Fruit fly (Drosophila melanogaster) whole organism, embryonic: Measurements from ENCODE around the gene Zyx.

Experiments
- Ada2b ChIP-seq: fragments of 200-800 bp; sonication (Bioruptor generic); IDR thresholded peaks from 2 replicates; pipeline ENCODE4 v1.3.6; 2022; ENCODE audit warnings: missing biosample characterization, missing genetic modification characterization
- CG1024 ChIP-seq: fragments of 200-800 bp; sonication (Bioruptor generic); IDR thresholded peaks from 2 replicates; pipeline ENCODE4 v1.3.6; 2022; ENCODE audit warnings: missing biosample characterization, missing genetic modification characterization
- CG11560 ChIP-seq: fragments of 200-800 bp; sonication (Bioruptor generic); IDR thresholded peaks from 3 replicates; pipeline ENCODE4 v1.3.6; 2022; ENCODE audit warnings: missing biosample characterization, missing genetic modification characterization
- CG12219 ChIP-seq: fragments of 200-800 bp; sonication (Bioruptor generic); optimal IDR thresholded peaks from 3 replicates; lab custom pipeline; 2018; ENCODE audit warnings: missing biosample characterization, mild to moderate bottlenecking, missing genetic modification characterization
- CG12299 ChIP-seq: fragments of 200-800 bp; sonication (Bioruptor generic); optimal IDR thresholded peaks from 2 replicates; lab custom pipeline; 2018; ENCODE audit warnings: missing biosample characterization, mild to moderate bottlenecking, missing genetic modification characterization
- CG12659 ChIP-seq: fragments of 200-800 bp; sonication (Bioruptor generic); optimal IDR thresholded peaks from 3 replicates; lab custom pipeline; 2017; ENCODE audit warnings: mild to moderate bottlenecking, missing biosample characterization, missing genetic modification reagents, missing genetic modification characterization
- CG13287 ChIP-seq: fragments of 200-800 bp; sonication (Bioruptor generic); IDR thresholded peaks from 2 replicates; pipeline ENCODE4 v1.3.6; 2022; ENCODE audit warnings: missing biosample characterization, missing genetic modification characterization; ENCODE audit not compliant: partially characterized antibody
- CG13296 ChIP-seq: fragments of 200-800 bp; sonication (Bioruptor generic); optimal IDR thresholded peaks from 3 replicates; lab custom pipeline; 2018; ENCODE audit warnings: missing biosample characterization, mild to moderate bottlenecking, missing genetic modification characterization
- CG13894 ChIP-seq: fragments of 200-800 bp; sonication (Bioruptor generic); optimal IDR thresholded peaks from 3 replicates; lab custom pipeline; 2018; ENCODE audit warnings: missing biosample characterization, mild to moderate bottlenecking, missing genetic modification characterization, moderate library complexity
- CG14014 ChIP-seq: fragments of 200-800 bp; sonication (Bioruptor generic); IDR thresholded peaks from 2 replicates; pipeline ENCODE4 v1.3.6; 2022; ENCODE audit warnings: missing biosample characterization, missing genetic modification characterization
- CG16815 ChIP-seq: fragments of 200-800 bp; sonication (Bioruptor generic); optimal IDR thresholded peaks from 3 replicates; lab custom pipeline; 2017; ENCODE audit warnings: missing biosample characterization, mild to moderate bottlenecking, missing genetic modification characterization
- CG17328 ChIP-seq: fragments of 200-800 bp; sonication (Bioruptor generic); IDR thresholded peaks from 2 replicates; pipeline ENCODE4 v1.3.6; 2022; ENCODE audit warnings: missing biosample characterization, missing genetic modification characterization
- CG17361 ChIP-seq: fragments of 200-800 bp; sonication (Bioruptor generic); IDR thresholded peaks from 3 replicates; pipeline ENCODE4 v1.3.6; 2022; ENCODE audit warnings: missing biosample characterization, missing genetic modification characterization
- CG18262 ChIP-seq: fragments of 200-800 bp; optimal IDR thresholded peaks from 3 replicates; lab custom pipeline; 2019; ENCODE audit warnings: missing biosample characterization, mild to moderate bottlenecking, missing genetic modification characterization, moderate library complexity
- CG2712 ChIP-seq: fragments of 200-800 bp; optimal IDR thresholded peaks from 3 replicates; lab custom pipeline; 2019; ENCODE audit warnings: missing biosample characterization, mild to moderate bottlenecking, missing genetic modification characterization, moderate library complexity
- CG30431 ChIP-seq: fragments of 200-800 bp; sonication (Bioruptor generic); optimal IDR thresholded peaks from 2 replicates; lab custom pipeline; 2017; ENCODE audit warnings: missing biosample characterization, missing genetic modification characterization
- CG3281 ChIP-seq: fragments of 200-800 bp; sonication (Bioruptor generic); optimal IDR thresholded peaks from 3 replicates; lab custom pipeline; 2017; ENCODE audit warnings: missing biosample characterization, mild to moderate bottlenecking, missing genetic modification characterization
- CG33213 ChIP-seq: fragments of 200-800 bp; sonication (Bioruptor generic); optimal IDR thresholded peaks from 3 replicates; lab custom pipeline; 2016; ENCODE audit warnings: missing biosample characterization, missing genetic modification characterization
- CG7839 ChIP-seq: fragments of 200-800 bp; sonication (Bioruptor generic); optimal IDR thresholded peaks from 3 replicates; lab custom pipeline; 2018; ENCODE audit warnings: missing biosample characterization, mild to moderate bottlenecking, missing genetic modification characterization, moderate library complexity
- CG8944 ChIP-seq: fragments of 200-800 bp; sonication (Bioruptor generic); optimal IDR thresholded peaks from 3 replicates; lab custom pipeline; 2016; ENCODE audit warnings: missing biosample characterization, missing genetic modification characterization
- CG9876 ChIP-seq: fragments of 200-800 bp; sonication (Bioruptor generic); optimal IDR thresholded peaks from 2 replicates; lab custom pipeline; 2016; ENCODE audit warnings: missing biosample characterization, missing genetic modification characterization
- CTCF ChIP-seq: fragments of 200-800 bp; sonication (Bioruptor generic); optimal IDR thresholded peaks from 2 replicates; lab custom pipeline; 2017; ENCODE audit warnings: missing biosample characterization, mild to moderate bottlenecking, missing genetic modification characterization, moderate library complexity
- CoRest ChIP-seq: fragments of 200-800 bp; sonication (Bioruptor generic); optimal IDR thresholded peaks from 3 replicates; lab custom pipeline; 2018; ENCODE audit warnings: missing biosample characterization, mild to moderate bottlenecking, missing genetic modification characterization, moderate library complexity
- CrebB ChIP-seq: fragments of 200-800 bp; sonication (Bioruptor generic); optimal IDR thresholded peaks from 3 replicates; lab custom pipeline; 2018; ENCODE audit warnings: missing biosample characterization, mild to moderate bottlenecking, missing genetic modification characterization
- Dad ChIP-seq: fragments of 200-800 bp; sonication (Bioruptor generic); optimal IDR thresholded peaks from 3 replicates; lab custom pipeline; 2016; ENCODE audit warnings: missing biosample characterization, missing genetic modification characterization
- Dp ChIP-seq: fragments of 200-800 bp; sonication (Bioruptor generic); optimal IDR thresholded peaks from 2 replicates; lab custom pipeline; 2018; ENCODE audit warnings: missing biosample characterization, mild to moderate bottlenecking, missing genetic modification characterization, moderate library complexity
- Dref ChIP-seq: fragments of 200-800 bp; sonication (Bioruptor generic); IDR thresholded peaks from 2 replicates; pipeline ENCODE4 v1.3.6; 2022; ENCODE audit warnings: missing biosample characterization, missing genetic modification characterization
- HLH54F ChIP-seq: fragments of 200-800 bp; sonication (Bioruptor generic); optimal IDR thresholded peaks from 3 replicates; lab custom pipeline; 2016; ENCODE audit warnings: missing biosample characterization, missing genetic modification characterization
- Kr ChIP-seq: fragments of 200-800 bp; sonication (Bioruptor generic); optimal IDR thresholded peaks from 2 replicates; lab custom pipeline; 2017; ENCODE audit warnings: missing biosample characterization, mild to moderate bottlenecking, missing genetic modification characterization
- Oli ChIP-seq: fragments of 200-800 bp; sonication (Bioruptor generic); optimal IDR thresholded peaks from 2 replicates; lab custom pipeline; 2018; ENCODE audit warnings: missing biosample characterization, mild to moderate bottlenecking, missing genetic modification characterization, moderate library complexity
- PHDP ChIP-seq: fragments of 200-800 bp; sonication (Bioruptor generic); optimal IDR thresholded peaks from 3 replicates; lab custom pipeline; 2018; ENCODE audit warnings: missing biosample characterization, mild to moderate bottlenecking, missing genetic modification characterization, moderate library complexity
- Vsx1 ChIP-seq: fragments of 200-800 bp; sonication (Bioruptor generic); optimal IDR thresholded peaks from 2 replicates; lab custom pipeline; 2017; ENCODE audit warnings: missing biosample characterization, mild to moderate bottlenecking, missing genetic modification characterization, missing genetic modification reagents
- YL-1 ChIP-seq: fragments of 200-800 bp; sonication (Bioruptor generic); optimal IDR thresholded peaks from 3 replicates; lab custom pipeline; 2017; ENCODE audit warnings: missing biosample characterization, mild to moderate bottlenecking, missing genetic modification characterization
- amos ChIP-seq: fragments of 200-800 bp; sonication (Bioruptor generic); IDR thresholded peaks from 2 replicates; pipeline ENCODE4 v1.3.6; 2022; ENCODE audit warnings: missing biosample characterization, missing genetic modification characterization; ENCODE audit not compliant: partially characterized antibody
- ash1 ChIP-seq: fragments of 200-800 bp; sonication (Bioruptor generic); optimal IDR thresholded peaks from 2 replicates; lab custom pipeline; 2018; ENCODE audit warnings: missing biosample characterization, mild to moderate bottlenecking, missing genetic modification characterization
- az2 ChIP-seq: fragments of 200-800 bp; sonication (Bioruptor generic); optimal IDR thresholded peaks from 3 replicates; lab custom pipeline; 2016; ENCODE audit warnings: missing biosample characterization, missing genetic modification characterization
- crc ChIP-seq: fragments of 200-800 bp; sonication (Bioruptor generic); optimal IDR thresholded peaks from 2 replicates; lab custom pipeline; 2016; ENCODE audit warnings: missing biosample characterization, missing genetic modification characterization
- eve ChIP-seq, 2 experiments: fragments of >200 bp; optimal IDR thresholded peaks; 2 replicates each; lab custom pipeline; 2017; ENCODE audit warnings: missing biosample characterization in 2 of 2, missing genetic modification characterization in 2 of 2
- gcm ChIP-seq: fragments of 200-800 bp; sonication (Bioruptor generic); optimal IDR thresholded peaks from 2 replicates; lab custom pipeline; 2019; ENCODE audit warnings: missing biosample characterization, mild to moderate bottlenecking, missing genetic modification characterization, moderate library complexity
- gfzf ChIP-seq: fragments of 200-800 bp; sonication (Bioruptor generic); optimal IDR thresholded peaks from 2 replicates; lab custom pipeline; 2016; ENCODE audit warnings: missing biosample characterization, mild to moderate bottlenecking, missing genetic modification characterization, moderate library complexity
- hth ChIP-seq: fragments of >200 bp; optimal IDR thresholded peaks from 2 replicates; lab custom pipeline; 2017; ENCODE audit warnings: inconsistent platforms
- lab ChIP-seq: fragments of 200-800 bp; sonication (Bioruptor generic); optimal IDR thresholded peaks from 3 replicates; lab custom pipeline; 2017; ENCODE audit warnings: missing biosample characterization, missing genetic modification characterization, mild to moderate bottlenecking, moderate library complexity, missing genetic modification reagents
- luna ChIP-seq: fragments of 200-800 bp; sonication (Bioruptor generic); optimal IDR thresholded peaks from 2 replicates; lab custom pipeline; 2016; ENCODE audit warnings: missing biosample characterization, missing genetic modification characterization
- nau ChIP-seq: fragments of 200-800 bp; sonication (Bioruptor generic); optimal IDR thresholded peaks from 3 replicates; lab custom pipeline; 2017; ENCODE audit warnings: missing biosample characterization, mild to moderate bottlenecking, missing genetic modification characterization, missing genetic modification reagents
- nmo ChIP-seq: fragments of 200-800 bp; sonication (Bioruptor generic); optimal IDR thresholded peaks from 2 replicates; lab custom pipeline; 2018; ENCODE audit warnings: missing biosample characterization, mild to moderate bottlenecking, missing genetic modification characterization, moderate library complexity
- p53 ChIP-seq: fragments of 200-800 bp; sonication (Bioruptor generic); optimal IDR thresholded peaks from 2 replicates; lab custom pipeline; 2016; ENCODE audit warnings: missing biosample characterization, missing genetic modification characterization
- pb ChIP-seq: fragments of 200-800 bp; sonication (Bioruptor generic); optimal IDR thresholded peaks from 3 replicates; lab custom pipeline; 2016; ENCODE audit warnings: missing biosample characterization, missing genetic modification characterization
- psq ChIP-seq: fragments of 200-800 bp; sonication (Bioruptor generic); optimal IDR thresholded peaks from 2 replicates; lab custom pipeline; 2017; ENCODE audit warnings: missing biosample characterization, missing genetic modification characterization
- ro ChIP-seq: fragments of 200-800 bp; sonication (Bioruptor generic); IDR thresholded peaks from 2 replicates; pipeline ENCODE4 v1.3.6; 2022; ENCODE audit warnings: missing biosample characterization, missing genetic modification characterization
- unc-4 ChIP-seq: fragments of 200-800 bp; sonication (Bioruptor generic); IDR thresholded peaks from 2 replicates; pipeline ENCODE4 v1.3.6; 2022; ENCODE audit warnings: missing biosample characterization, missing genetic modification characterization; ENCODE audit not compliant: partially characterized antibody
- wor ChIP-seq: fragments of 200-800 bp; sonication (Bioruptor generic); IDR thresholded peaks from 2 replicates; pipeline ENCODE4 v1.3.6; 2022; ENCODE audit warnings: missing biosample characterization, missing genetic modification characterization

Zyx gene

dm6 chr4:1053653-1054163 is 11.1 kb downstream of the Zyx start, which contains the start of gene CaMKII (continued):
- TF ChIP-seq CoRest (tag; lab: Kevin White, UChicago) (peak; percentile 33), CG16815 (GFP tag; lab: Kevin White, UChicago) (no peak), Vsx1 (no peak), gfzf (GFP tag; lab: Kevin White, UChicago) (peak; percentile 1), ro (GFP tag; lab: Robert Waterston, UW) (no peak), Dref (no peak), CG14014 (GFP tag; lab: Robert Waterston, UW) (0 out of 2 replicates have a peak, but pooled peaks have one; percentile 15), nau (GFP tag; lab: Kevin White, UChicago) (no peak), CG2712 (tag; lab: Kevin White, UChicago) (peak; percentile 67), CG13287 (GFP tag; lab: Robert Waterston, UW) (no peak), Dp (GFP tag; lab: Kevin White, UChicago) (peak; percentile 7), YL-1 (GFP tag; lab: Kevin White, UChicago) (no peak), CG1024 (GFP tag; lab: Robert Waterston, UW) (0 out of 2 replicates have a peak, but pooled peaks have one; percentile 26), amos (no peak), CG17361 (GFP tag; lab: Robert Waterston, UW) (peak; percentile 54; the same call in 1 of the 3 replicates), wor (no peak), hth (lab: Kevin White, UChicago) (no peak), CrebB (tag; lab: Kevin White, UChicago) (no peak), Oli (tag; lab: Kevin White, UChicago) (no peak), CG30431 (no peak), CG13894 (tag; lab: Kevin White, UChicago) (peak; percentile 49), eve (GFP tag; optimal IDR thresholded peaks at IDR 0.05; lab: Kevin White, UChicago) (peak in 1 of 2 experiments; percentile 28), CG11560 (tag; lab: Robert Waterston, UW) (no peak), CG12299 (tag; lab: Kevin White, UChicago) (peak; percentile 48), unc-4 (GFP tag; lab: Robert Waterston, UW) (no peak), CG8944 (no peak), CG12219 (GFP tag; lab: Kevin White, UChicago) (no peak), CTCF (GFP tag; lab: Kevin White, UChicago) (no peak), ash1 (GFP tag; lab: Kevin White, UChicago) (no peak), PHDP (tag; lab: Kevin White, UChicago) (peak; percentile 34), Ada2b (no peak), Kr (GFP tag; lab: Kevin White, UChicago) (no peak), CG9876 (no peak), CG17328 (GFP tag; lab: Robert Waterston, UW) (no peak; the same call in 1 of the 2 replicates), CG13296 (peak; percentile 27), nmo (GFP tag; lab: Kevin White, UChicago) (peak; percentile 46), Dad (GFP tag; lab: Kevin White, UChicago) (no peak), crc (GFP tag; lab: Kevin White, UChicago) (no peak), luna (GFP tag; lab: Kevin White, UChicago) (no peak), CG18262 (tag; lab: Kevin White, UChicago) (peak; percentile 50), psq (GFP tag; lab: Kevin White, UChicago) (no peak), CG7839 (tag; lab: Kevin White, UChicago) (peak; percentile 30), p53 (no peak), CG33213 (GFP tag; lab: Kevin White, UChicago) (peak; percentile 45), gcm (GFP tag; lab: Kevin White, UChicago) (peak; percentile 20), CG3281 (GFP tag; lab: Kevin White, UChicago) (peak; percentile 35), CG12659 (peak; percentile 12), pb (no peak), HLH54F (no peak), az2 (GFP tag; lab: Kevin White, UChicago) (peak; percentile 33), lab (GFP tag; lab: Kevin White, UChicago) (no peak)
